Worm (Caenorhabditis elegans): ENCODE data around the gene epn-1.

ce11 chrX:14838339-14838738 lies 20.0 kb upstream of the epn-1 start:
- TF ChIP-seq elt-1 (tag; optimal IDR thresholded peaks at IDR 0.05) (no peak), mab-5 (tag; optimal IDR thresholded peaks at IDR 0.05) (no peak), nhr-237 (tag; optimal IDR thresholded peaks at IDR 0.05) (no peak), mdl-1 (tag; optimal IDR thresholded peaks at IDR 0.05) (no peak), zag-1 (tag; optimal IDR thresholded peaks at IDR 0.05) (no peak), peb-1 (tag; optimal IDR thresholded peaks at IDR 0.05) (no peak), ceh-82 (tag; optimal IDR thresholded peaks at IDR 0.05) (no peak), unc-62 (GFP tag; optimal IDR thresholded peaks at IDR 0.05) (no peak), egl-27 (tag; optimal IDR thresholded peaks at IDR 0.05) (no peak)

Measured in whole organism, L2 larva.